Fruit fly (Drosophila melanogaster): ENCODE data around the gene NTPase.

The NTPase gene

DNA sequence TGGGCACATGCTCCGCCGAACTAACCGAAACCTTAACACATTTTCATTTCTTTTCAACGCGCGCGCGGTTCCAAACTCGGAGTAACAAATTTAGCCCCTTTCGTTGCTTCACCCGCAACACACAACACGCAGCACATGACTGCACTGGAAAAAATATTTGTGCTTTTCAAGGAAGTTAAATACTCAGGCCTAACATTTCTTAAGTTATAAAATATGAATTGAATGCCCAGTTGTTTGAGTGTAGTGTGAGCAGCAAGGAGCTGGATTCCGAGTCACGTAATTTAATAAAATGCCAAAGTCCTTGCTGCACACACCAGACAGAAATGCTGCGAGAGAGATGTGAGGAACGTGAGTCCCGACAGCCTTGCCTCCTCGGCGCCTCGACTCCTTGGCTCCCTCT lies 15.8 kb upstream of the NTPase start (continued):
- TF ChIP-seq CG12071 (GFP tag; optimal IDR thresholded peaks at IDR 0.05) = no peak
- TF ChIP-seq CG8290 (GFP tag; optimal IDR thresholded peaks at IDR 0.05) = no peak
- TF ChIP-seq CG8290 (tag; optimal IDR thresholded peaks at IDR 0.05) = peak in 1 of 2 experiments; percentile 16
- TF ChIP-seq CG3847 (GFP tag; IDR thresholded peaks at IDR 0.05) = no peak
- TF ChIP-seq CG4820 (GFP tag; optimal IDR thresholded peaks at IDR 0.05) = no peak
- no peak for TF ChIP-seq CG32772 (GFP tag; IDR thresholded peaks at IDR 0.05)
- 0 out of 2 replicates have a peak, but pooled peaks have one; percentile 8 for TF ChIP-seq CG32532 (GFP tag; IDR thresholded peaks at IDR 0.05)
- no peak for TF ChIP-seq CG11247 (GFP tag; IDR thresholded peaks at IDR 0.05)
- no peak for TF ChIP-seq eyg (GFP tag; optimal IDR thresholded peaks at IDR 0.05)
- TF ChIP-seq fd3F (GFP tag; optimal IDR thresholded peaks at IDR 0.05) = no peak
- no peak for TF ChIP-seq dmrt99B (tag; optimal IDR thresholded peaks at IDR 0.05)
- TF ChIP-seq bsh (GFP tag; optimal IDR thresholded peaks at IDR 0.05) = no peak
- no peak for TF ChIP-seq sens-2 (GFP tag; IDR thresholded peaks at IDR 0.05)
- TF ChIP-seq nom (GFP tag; optimal IDR thresholded peaks at IDR 0.05) = no peak
- no peak for TF ChIP-seq CG3281 (GFP tag; optimal IDR thresholded peaks at IDR 0.05)
- TF ChIP-seq CG1602 (GFP tag; optimal IDR thresholded peaks at IDR 0.05) = no peak
- no peak for TF ChIP-seq Bgb (GFP tag; IDR thresholded peaks at IDR 0.05; ENCODE audit: partially characterized antibody)
- TF ChIP-seq MTF-1 (GFP tag; optimal IDR thresholded peaks at IDR 0.05; ENCODE audit: borderline replicate concordance) = no peak
- no peak for TF ChIP-seq C15 (GFP tag; IDR thresholded peaks at IDR 0.05)
- TF ChIP-seq ci (GFP tag; IDR thresholded peaks at IDR 0.05) = no peak
- TF ChIP-seq CG14050 (GFP tag; IDR thresholded peaks at IDR 0.05) = no peak
- no peak for TF ChIP-seq CG17361 (GFP tag; IDR thresholded peaks at IDR 0.05)
- TF ChIP-seq Med (GFP tag) = peak; percentile 46
- no peak for TF ChIP-seq mirr (GFP tag; optimal IDR thresholded peaks at IDR 0.05)
- no peak for TF ChIP-seq CG1792 (GFP tag; optimal IDR thresholded peaks at IDR 0.05)
- no peak for TF ChIP-seq Meics (GFP tag; optimal IDR thresholded peaks at IDR 0.05)
- no peak for TF ChIP-seq CG9817 (tag; optimal IDR thresholded peaks at IDR 0.05)
- no peak for TF ChIP-seq CG12155 (GFP tag; optimal IDR thresholded peaks at IDR 0.05)
- no peak for TF ChIP-seq CG33557 (GFP tag; optimal IDR thresholded peaks at IDR 0.05)
- no peak for TF ChIP-seq CG10274 (GFP tag; optimal IDR thresholded peaks at IDR 0.05)
- TF ChIP-seq CG10366 (GFP tag; IDR thresholded peaks at IDR 0.05) = no peak
- no peak for TF ChIP-seq CG14667 (GFP tag; IDR thresholded peaks at IDR 0.05)
- TF ChIP-seq abd-A (tag; optimal IDR thresholded peaks at IDR 0.05) = peak; percentile 0
- no peak for TF ChIP-seq CG9727 (GFP tag; optimal IDR thresholded peaks at IDR 0.05)
- TF ChIP-seq hkb (optimal IDR thresholded peaks at IDR 0.05) = no peak
- TF ChIP-seq hkb (GFP tag; IDR thresholded peaks at IDR 0.05) = 0 out of 2 replicates have a peak, but pooled peaks have one; percentile 7

DNA sequence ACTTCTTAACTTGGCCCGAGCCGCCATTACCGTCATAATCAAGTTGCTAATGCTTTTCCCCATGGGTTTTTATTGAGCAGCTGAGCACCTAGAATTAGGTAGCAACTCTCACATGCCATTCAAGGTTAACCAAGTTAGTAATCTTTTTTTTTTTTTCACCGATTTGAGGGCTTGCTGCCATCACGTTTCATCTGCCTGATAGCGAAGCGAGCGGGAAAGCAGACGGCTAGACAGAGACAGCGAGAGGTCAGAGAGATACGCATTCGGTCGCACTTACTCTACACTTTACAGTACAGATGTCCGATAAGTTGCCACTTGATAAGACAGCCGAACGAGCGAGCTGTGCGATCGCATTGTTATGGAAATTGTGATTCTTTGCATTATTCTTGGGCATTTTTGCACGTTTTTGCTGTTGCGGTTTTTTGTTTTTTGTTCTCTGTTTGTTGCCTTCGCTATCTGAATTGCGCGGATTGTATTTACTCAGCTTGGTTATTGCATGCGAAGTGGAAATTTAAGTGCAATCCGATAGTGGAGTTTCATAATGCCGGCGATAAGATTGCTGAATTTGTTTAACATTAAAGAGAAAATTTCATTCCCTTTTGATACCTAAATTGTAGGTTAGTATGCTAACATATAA lies 14.9 kb upstream of the NTPase start:
- TF ChIP-seq dpn (GFP tag; optimal IDR thresholded peaks at IDR 0.05) (no peak), GATAe (GFP tag; conservative IDR thresholded peaks at IDR 0.05) (peak; percentile 79), CG15479 (GFP tag; optimal IDR thresholded peaks at IDR 0.05) (peak; percentile 93), amos (GFP tag; IDR thresholded peaks at IDR 0.05; ENCODE audit: partially characterized antibody) (no peak), lilli (GFP tag; optimal IDR thresholded peaks at IDR 0.05) (no peak), CG10543 (GFP tag; optimal IDR thresholded peaks at IDR 0.05) (peak; percentile 29), cwo (GFP tag; optimal IDR thresholded peaks at IDR 0.05) (peak; percentile 92), C15 (GFP tag; IDR thresholded peaks at IDR 0.05) (no peak), crp (GFP tag; optimal IDR thresholded peaks at IDR 0.05) (no peak), Lim3 (GFP tag; IDR thresholded peaks at IDR 0.05) (no peak), Hsf (GFP tag; optimal IDR thresholded peaks at IDR 0.05) (no peak), CG2199 (GFP tag; IDR thresholded peaks at IDR 0.05) (peak; percentile 8; the same call in 1 of the 3 replicates), Hr78 (GFP tag; optimal IDR thresholded peaks at IDR 0.05) (peak in 1 of 2 experiments; percentile 57), CG2678 (tag; optimal IDR thresholded peaks at IDR 0.05) (no peak), Med (GFP tag) (peak; percentile 44), Stat92E (GFP tag; optimal IDR thresholded peaks at IDR 0.05) (no peak), gt (GFP tag; IDR thresholded peaks at IDR 0.05) (no peak)

Data from whole organism, embryonic.